Fruit fly (Drosophila melanogaster) whole organism, pupa: ENCODE data around the gene CG12507.

ENCODE experiments used
- CG12605 ChIP-seq: fragments of 200-800 bp; sonication (Bioruptor generic); IDR thresholded peaks from 2 replicates; pipeline ENCODE4 v1.3.6; 2022; ENCODE audit warnings: missing biosample characterization, missing genetic modification characterization
- CG13204 ChIP-seq: fragments of 200-800 bp; sonication (Bioruptor generic); optimal IDR thresholded peaks from 2 replicates; lab custom pipeline; 2018; ENCODE audit warnings: missing biosample characterization, mild to moderate bottlenecking, missing genetic modification characterization, moderate library complexity
- CG14655 ChIP-seq: fragments of 200-800 bp; sonication (Bioruptor generic); optimal IDR thresholded peaks from 3 replicates; lab custom pipeline; 2017; ENCODE audit warnings: mild to moderate bottlenecking, missing biosample characterization, missing genetic modification reagents, missing genetic modification characterization
- CG15710 ChIP-seq: fragments of 200-800 bp; sonication (Bioruptor generic); optimal IDR thresholded peaks from 2 replicates; lab custom pipeline; 2018; ENCODE audit warnings: missing biosample characterization, mild to moderate bottlenecking, missing genetic modification characterization, moderate library complexity
- CG17806 ChIP-seq: fragments of 200-800 bp; sonication (Bioruptor generic); optimal IDR thresholded peaks from 2 replicates; lab custom pipeline; 2018; ENCODE audit warnings: missing biosample characterization, mild to moderate bottlenecking, missing genetic modification characterization, moderate library complexity
- CG8301 ChIP-seq: fragments of 200-800 bp; sonication (Bioruptor generic); optimal IDR thresholded peaks from 2 replicates; lab custom pipeline; 2018; ENCODE audit warnings: missing biosample characterization, mild to moderate bottlenecking, missing genetic modification characterization
- D1 ChIP-seq: fragments of 200-800 bp; sonication (Bioruptor generic); optimal IDR thresholded peaks from 2 replicates; lab custom pipeline; 2018; ENCODE audit warnings: missing biosample characterization, mild to moderate bottlenecking, missing genetic modification characterization, moderate library complexity
- EcR ChIP-seq: fragments of 200-800 bp; sonication (Bioruptor generic); optimal IDR thresholded peaks from 3 replicates; lab custom pipeline; 2019; ENCODE audit warnings: missing biosample characterization, missing genetic modification characterization, mild to moderate bottlenecking, moderate library complexity, missing genetic modification reagents
- Ets98B ChIP-seq: fragments of 200-800 bp; sonication (Bioruptor generic); IDR thresholded peaks from 2 replicates; pipeline ENCODE4 v1.3.6; 2022; ENCODE audit warnings: missing biosample characterization, missing genetic modification characterization
- Pif1B ChIP-seq: fragments of 200-800 bp; sonication (Bioruptor generic); optimal IDR thresholded peaks from 3 replicates; lab custom pipeline; 2016; ENCODE audit warnings: missing biosample characterization, missing genetic modification characterization
- gl ChIP-seq: fragments of 200-800 bp; sonication (Bioruptor generic); optimal IDR thresholded peaks from 2 replicates; lab custom pipeline; 2018; ENCODE audit warnings: missing biosample characterization, mild to moderate bottlenecking, missing genetic modification characterization

DNA sequence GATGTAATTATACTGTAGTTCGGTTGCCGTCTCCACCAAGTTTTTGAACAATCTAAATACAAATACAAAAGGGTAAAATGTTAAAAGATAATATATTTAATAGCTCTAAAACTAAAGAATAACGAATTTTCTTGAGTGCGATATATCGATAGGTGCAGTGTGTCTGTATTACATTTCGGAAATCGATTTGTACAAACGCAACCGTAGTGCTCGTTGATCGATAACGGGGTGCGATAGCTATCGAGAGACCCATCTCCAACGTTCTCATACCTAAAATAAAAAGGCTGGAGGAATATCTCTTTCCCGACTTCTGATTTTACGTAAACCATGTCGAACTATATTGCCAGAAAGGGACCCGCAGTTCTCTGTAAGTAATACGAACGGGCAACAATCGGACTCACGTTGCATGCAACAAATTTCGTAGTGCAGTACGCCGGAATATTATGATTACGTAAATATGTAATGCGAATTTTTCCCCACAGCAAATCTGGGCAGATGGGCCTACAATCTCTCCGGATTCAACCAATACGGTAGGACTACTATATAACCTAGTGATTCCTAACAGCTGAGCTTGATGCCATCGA lies 19.8 kb upstream of the CG12507 start, which contains the start of gene UQCR-14:
- no peak for TF ChIP-seq CG8301 (tag; lab: Kevin White, UChicago)
- no peak for TF ChIP-seq gl
- no peak for TF ChIP-seq CG12605 (GFP tag; lab: Robert Waterston, UW)
- TF ChIP-seq EcR (GFP tag; lab: Kevin White, UChicago) = no peak
- no peak for TF ChIP-seq CG17806
- no peak for TF ChIP-seq CG14655 (GFP tag; lab: Kevin White, UChicago)
- 0 out of 2 replicates have a peak, but pooled peaks have one; percentile 9 for TF ChIP-seq Ets98B (GFP tag; lab: Robert Waterston, UW)
- TF ChIP-seq D1 (tag; lab: Kevin White, UChicago) = no peak
- TF ChIP-seq Pif1B (GFP tag; lab: Kevin White, UChicago) = no peak
- no peak for TF ChIP-seq CG15710 (tag; lab: Kevin White, UChicago)
- TF ChIP-seq CG13204 (GFP tag; lab: Kevin White, UChicago) = no peak
